Fruit fly (Drosophila melanogaster) whole organism, embryonic: ENCODE data around the gene sff.

Source experiments
- Antp ChIP-seq: fragments of 200-800 bp; sonication (Bioruptor generic); optimal IDR thresholded peaks from 3 replicates; lab custom pipeline; 2016; ENCODE audit warnings: missing biosample characterization, missing genetic modification characterization
- Bdp1 ChIP-seq: fragments of 200-800 bp; sonication (Bioruptor generic); optimal IDR thresholded peaks from 3 replicates; lab custom pipeline; 2016; ENCODE audit warnings: missing biosample characterization, missing genetic modification characterization
- CG10543 ChIP-seq: fragments of 200-800 bp; sonication (Bioruptor generic); optimal IDR thresholded peaks from 3 replicates; lab custom pipeline; 2017; ENCODE audit warnings: missing biosample characterization, mild to moderate bottlenecking, missing genetic modification characterization, moderate library complexity
- CG10654 ChIP-seq: fragments of 200-800 bp; sonication (Bioruptor generic); optimal IDR thresholded peaks from 2 replicates; lab custom pipeline; 2016; ENCODE audit warnings: missing biosample characterization, missing genetic modification characterization
- CG10979 ChIP-seq: fragments of 200-800 bp; sonication (Bioruptor generic); optimal IDR thresholded peaks from 2 replicates; lab custom pipeline; 2018; ENCODE audit warnings: missing biosample characterization, mild to moderate bottlenecking, missing genetic modification characterization, moderate library complexity
- CG11247 ChIP-seq: fragments of 200-800 bp; sonication (Bioruptor generic); IDR thresholded peaks from 2 replicates; pipeline ENCODE4 v1.3.6; 2022; ENCODE audit warnings: missing biosample characterization, missing genetic modification characterization
- CG12104 ChIP-seq: fragments of 200-800 bp; sonication (Bioruptor generic); optimal IDR thresholded peaks from 3 replicates; lab custom pipeline; 2016; ENCODE audit warnings: missing biosample characterization, missing genetic modification characterization
- CG12236 ChIP-seq: fragments of 200-800 bp; sonication (Bioruptor generic); optimal IDR thresholded peaks from 2 replicates; lab custom pipeline; 2016; ENCODE audit warnings: missing biosample characterization, missing genetic modification characterization
- CG12769 ChIP-seq: fragments of 200-800 bp; sonication (Bioruptor generic); optimal IDR thresholded peaks from 2 replicates; lab custom pipeline; 2019; ENCODE audit warnings: missing biosample characterization, mild to moderate bottlenecking, missing genetic modification characterization, moderate library complexity
- CG14014 ChIP-seq: fragments of 200-800 bp; sonication (Bioruptor generic); IDR thresholded peaks from 2 replicates; pipeline ENCODE4 v1.3.6; 2022; ENCODE audit warnings: missing biosample characterization, missing genetic modification characterization
- CG15073 ChIP-seq: fragments of 200-800 bp; sonication (Bioruptor generic); optimal IDR thresholded peaks from 2 replicates; lab custom pipeline; 2016; ENCODE audit warnings: missing biosample characterization, missing genetic modification characterization
- CG15696 ChIP-seq: fragments of 200-800 bp; sonication (Bioruptor generic); optimal IDR thresholded peaks from 2 replicates; lab custom pipeline; 2019; ENCODE audit warnings: missing biosample characterization, mild to moderate bottlenecking, missing genetic modification characterization, moderate library complexity
- CG17568 ChIP-seq: fragments of 200-800 bp; sonication (Bioruptor generic); optimal IDR thresholded peaks from 2 replicates; lab custom pipeline; 2018; ENCODE audit warnings: missing biosample characterization, mild to moderate bottlenecking, missing genetic modification characterization, moderate library complexity
- CG2199 ChIP-seq: fragments of 200-800 bp; sonication (Bioruptor generic); IDR thresholded peaks from 3 replicates; pipeline ENCODE4 v1.3.6; 2022; ENCODE audit warnings: missing biosample characterization, missing genetic modification characterization
- CG5953 ChIP-seq: fragments of 200-800 bp; sonication (Bioruptor generic); IDR thresholded peaks from 2 replicates; pipeline ENCODE4 v1.3.6; 2022; ENCODE audit warnings: missing biosample characterization, missing genetic modification characterization
- CG7357 ChIP-seq: fragments of 200-800 bp; sonication (Bioruptor generic); IDR thresholded peaks from 3 replicates; pipeline ENCODE4 v1.3.6; 2022; ENCODE audit warnings: missing biosample characterization, missing genetic modification characterization
- CG7839 ChIP-seq: fragments of 200-800 bp; sonication (Bioruptor generic); optimal IDR thresholded peaks from 3 replicates; lab custom pipeline; 2018; ENCODE audit warnings: missing biosample characterization, mild to moderate bottlenecking, missing genetic modification characterization, moderate library complexity
- D19B ChIP-seq: fragments of 200-800 bp; sonication (Bioruptor generic); optimal IDR thresholded peaks from 2 replicates; lab custom pipeline; 2017; ENCODE audit warnings: missing biosample characterization, mild to moderate bottlenecking, missing genetic modification characterization
- ERR ChIP-seq: fragments of 200-800 bp; sonication (Bioruptor generic); optimal IDR thresholded peaks from 2 replicates; lab custom pipeline; 2016; ENCODE audit warnings: missing biosample characterization, missing genetic modification characterization
- Gsc ChIP-seq: fragments of 200-800 bp; sonication (Bioruptor generic); IDR thresholded peaks from 2 replicates; pipeline ENCODE4 v1.3.6; 2022; ENCODE audit warnings: missing biosample characterization, missing genetic modification characterization
- HHEX ChIP-seq: fragments of 200-800 bp; sonication (Bioruptor generic); optimal IDR thresholded peaks from 3 replicates; lab custom pipeline; 2017; ENCODE audit warnings: missing biosample characterization, mild to moderate bottlenecking, missing genetic modification characterization, missing genetic modification reagents
- HLH54F ChIP-seq: fragments of 200-800 bp; sonication (Bioruptor generic); optimal IDR thresholded peaks from 3 replicates; lab custom pipeline; 2016; ENCODE audit warnings: missing biosample characterization, missing genetic modification characterization
- Hmr ChIP-seq: fragments of 200-800 bp; sonication (Bioruptor generic); optimal IDR thresholded peaks from 3 replicates; lab custom pipeline; 2017; ENCODE audit warnings: mild to moderate bottlenecking, missing biosample characterization, missing genetic modification reagents, missing genetic modification characterization
- Hsf ChIP-seq: fragments of 200-800 bp; sonication (Bioruptor generic); optimal IDR thresholded peaks from 3 replicates; lab custom pipeline; 2016; ENCODE audit warnings: missing biosample characterization, missing genetic modification characterization
- MTF-1 ChIP-seq: fragments of 200-800 bp; sonication (Bioruptor generic); optimal IDR thresholded peaks from 2 replicates; lab custom pipeline; 2018; ENCODE audit warnings: missing biosample characterization, mild to moderate bottlenecking, missing genetic modification characterization, borderline replicate concordance
- Meics ChIP-seq: fragments of 200-800 bp; sonication (Bioruptor generic); optimal IDR thresholded peaks from 2 replicates; lab custom pipeline; 2017; ENCODE audit warnings: missing biosample characterization, mild to moderate bottlenecking, missing genetic modification characterization
- Nf-YB ChIP-seq: fragments of 200-800 bp; sonication (Bioruptor generic); optimal IDR thresholded peaks from 3 replicates; lab custom pipeline; 2019; ENCODE audit warnings: missing biosample characterization, mild to moderate bottlenecking, missing genetic modification characterization, moderate library complexity
- PHDP ChIP-seq: fragments of 200-800 bp; sonication (Bioruptor generic); optimal IDR thresholded peaks from 3 replicates; lab custom pipeline; 2018; ENCODE audit warnings: missing biosample characterization, mild to moderate bottlenecking, missing genetic modification characterization, moderate library complexity
- ara ChIP-seq: fragments of 200-800 bp; sonication (Bioruptor generic); IDR thresholded peaks from 2 replicates; pipeline ENCODE4 v1.3.6; 2022; ENCODE audit warnings: missing biosample characterization, missing genetic modification characterization
- dimm ChIP-seq: fragments of 200-800 bp; sonication (Bioruptor generic); IDR thresholded peaks from 2 replicates; pipeline ENCODE4 v1.3.6; 2022; ENCODE audit warnings: missing biosample characterization, missing genetic modification characterization
- dmrt99B ChIP-seq: fragments of 200-800 bp; sonication (Bioruptor generic); optimal IDR thresholded peaks from 2 replicates; lab custom pipeline; 2018; ENCODE audit warnings: missing biosample characterization, mild to moderate bottlenecking, missing genetic modification characterization, moderate library complexity
- eyg ChIP-seq: fragments of 200-800 bp; sonication (Bioruptor generic); optimal IDR thresholded peaks from 3 replicates; lab custom pipeline; 2016; ENCODE audit warnings: missing biosample characterization, missing genetic modification characterization
- grn ChIP-seq: fragments of 200-800 bp; sonication (Bioruptor generic); optimal IDR thresholded peaks from 3 replicates; lab custom pipeline; 2017; ENCODE audit warnings: missing biosample characterization, missing genetic modification characterization
- hbn ChIP-seq: fragments of 200-800 bp; sonication (Bioruptor generic); IDR thresholded peaks from 2 replicates; pipeline ENCODE4 v1.3.6; 2022; ENCODE audit warnings: missing biosample characterization, missing genetic modification characterization; ENCODE audit not compliant: partially characterized antibody
- inv ChIP-seq: fragments of 200-800 bp; sonication (Bioruptor generic); IDR thresholded peaks from 2 replicates; pipeline ENCODE4 v1.3.6; 2022; ENCODE audit warnings: missing biosample characterization, missing genetic modification characterization; ENCODE audit not compliant: partially characterized antibody
- odd ChIP-seq: fragments of 200-800 bp; sonication (Bioruptor generic); optimal IDR thresholded peaks from 2 replicates; lab custom pipeline; 2017; ENCODE audit warnings: missing biosample characterization, mild to moderate bottlenecking, missing genetic modification characterization
- p53 ChIP-seq: fragments of 200-800 bp; sonication (Bioruptor generic); optimal IDR thresholded peaks from 2 replicates; lab custom pipeline; 2016; ENCODE audit warnings: missing biosample characterization, missing genetic modification characterization
- pan ChIP-seq, 4 experiments: fragments of >200 bp in 3 of 4; fragments of 200-800 bp in 1 of 4; sonication (Bioruptor generic) in 1 of 4; optimal IDR thresholded peaks in 3 of 4; IDR thresholded peaks in 1 of 4; 2 replicates each; pipeline versions ENCODE4 v1.3.6 to Lab custom; 2017 to 2022; ENCODE audit warnings: missing biosample characterization in 2 of 4, missing genetic modification characterization in 2 of 4, mixed read lengths in 1 of 4
- pnt ChIP-seq: fragments of 200-800 bp; sonication (Bioruptor generic); optimal IDR thresholded peaks from 3 replicates; lab custom pipeline; 2016; ENCODE audit warnings: missing biosample characterization, missing genetic modification characterization
- schlank ChIP-seq: fragments of 200-800 bp; sonication (Bioruptor generic); optimal IDR thresholded peaks from 2 replicates; lab custom pipeline; 2018; ENCODE audit warnings: missing biosample characterization, mild to moderate bottlenecking, missing genetic modification characterization
- seq ChIP-seq: fragments of 200-800 bp; sonication (Bioruptor generic); IDR thresholded peaks from 2 replicates; pipeline ENCODE4 v1.3.6; 2022; ENCODE audit warnings: missing biosample characterization, missing genetic modification characterization
- so ChIP-seq: fragments of 200-800 bp; sonication (Bioruptor generic); IDR thresholded peaks from 3 replicates; pipeline ENCODE4 v1.3.6; 2022; ENCODE audit warnings: missing biosample characterization, missing genetic modification characterization
- stwl ChIP-seq: fragments of 200-800 bp; sonication (Bioruptor generic); optimal IDR thresholded peaks from 3 replicates; lab custom pipeline; 2018; ENCODE audit warnings: missing biosample characterization, mild to moderate bottlenecking, missing genetic modification characterization, moderate library complexity
- tgo ChIP-seq: fragments of 200-800 bp; sonication (Bioruptor generic); IDR thresholded peaks from 3 replicates; pipeline ENCODE4 v1.3.6; 2022; ENCODE audit warnings: missing biosample characterization, missing genetic modification characterization
- tio ChIP-seq: fragments of 200-800 bp; sonication (Bioruptor generic); optimal IDR thresholded peaks from 2 replicates; lab custom pipeline; 2017; ENCODE audit warnings: missing biosample characterization, missing genetic modification characterization, inconsistent platforms
- unpg ChIP-seq: fragments of 200-800 bp; sonication (Bioruptor generic); optimal IDR thresholded peaks from 3 replicates; lab custom pipeline; 2018; ENCODE audit warnings: missing biosample characterization, mild to moderate bottlenecking, missing genetic modification characterization, moderate library complexity
- usp ChIP-seq: fragments of >200 bp; optimal IDR thresholded peaks from 2 replicates; lab custom pipeline; 2017; ENCODE audit warnings: missing biosample characterization, missing genetic modification characterization
- vfl ChIP-seq: fragments of 200-800 bp; sonication (Bioruptor generic); optimal IDR thresholded peaks from 2 replicates; lab custom pipeline; 2016; ENCODE audit warnings: missing biosample characterization, missing genetic modification characterization
- z ChIP-seq: fragments of 200-800 bp; sonication (Bioruptor generic); IDR thresholded peaks from 3 replicates; pipeline ENCODE4 v1.3.6; 2022; ENCODE audit warnings: missing biosample characterization, missing genetic modification characterization
- zen2 ChIP-seq: fragments of 200-800 bp; sonication (Bioruptor generic); IDR thresholded peaks from 3 replicates; pipeline ENCODE4 v1.3.6; 2022; ENCODE audit warnings: missing biosample characterization, missing genetic modification characterization; ENCODE audit not compliant: partially characterized antibody
- zf30C ChIP-seq: fragments of 200-800 bp; sonication (Bioruptor generic); optimal IDR thresholded peaks from 3 replicates; lab custom pipeline; 2018; ENCODE audit warnings: missing biosample characterization, mild to moderate bottlenecking, missing genetic modification characterization

sff gene

DNA sequence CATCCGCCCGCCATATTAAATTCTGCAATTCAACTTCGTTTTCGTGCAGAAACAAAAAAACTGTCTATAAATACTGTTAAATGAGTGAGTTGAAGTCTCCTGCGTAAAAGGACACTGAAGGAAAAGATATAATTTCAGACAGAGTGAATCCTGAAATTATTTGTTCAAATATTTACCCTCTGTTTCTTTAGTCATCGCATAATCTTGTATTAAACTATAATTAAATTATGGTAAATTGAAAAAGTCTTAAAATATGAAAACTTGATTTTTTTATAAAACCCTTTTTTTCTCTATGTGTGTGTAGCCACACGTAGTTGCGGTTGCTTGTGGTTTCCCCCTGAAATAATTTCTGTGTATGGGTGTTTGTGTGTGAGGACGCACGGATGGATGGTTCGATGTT lies 1.3 kb downstream of the sff start (continued):
- TF ChIP-seq CG12104 (GFP tag; lab: Kevin White, UChicago), result no peak
- TF ChIP-seq CG5953 (GFP tag; lab: Robert Waterston, UW), result no peak
- TF ChIP-seq so, result no peak
- TF ChIP-seq CG11247, result no peak
- no peak for TF ChIP-seq CG15696 (tag; lab: Kevin White, UChicago)
- TF ChIP-seq Hmr (GFP tag; lab: Kevin White, UChicago), result peak; percentile 40
- no peak for TF ChIP-seq dimm (GFP tag; lab: Robert Waterston, UW)
- no peak for TF ChIP-seq CG2199 (GFP tag; lab: Robert Waterston, UW)
- no peak for TF ChIP-seq pan (optimal IDR thresholded peaks at IDR 0.05; lab: Kevin White, UChicago)
- TF ChIP-seq pan (GFP tag; optimal IDR thresholded peaks at IDR 0.05 in 1 of 2, IDR thresholded peaks at IDR 0.05 in 1 of 2), result peak in 1 of 2 experiments; percentile 32
- no peak for TF ChIP-seq ara (GFP tag; lab: Robert Waterston, UW)
- TF ChIP-seq CG12236 (GFP tag; lab: Kevin White, UChicago), result no peak
- peak; percentile 22 for TF ChIP-seq Hsf (GFP tag; lab: Kevin White, UChicago)
- no peak for TF ChIP-seq inv
- no peak for TF ChIP-seq zf30C (GFP tag; lab: Kevin White, UChicago)
- no peak for TF ChIP-seq vfl
- no peak for TF ChIP-seq zen2 (GFP tag; lab: Robert Waterston, UW)
- TF ChIP-seq odd, result no peak
- TF ChIP-seq CG10543, result no peak
- TF ChIP-seq CG14014 (GFP tag; lab: Robert Waterston, UW), result 0 out of 2 replicates have a peak, but pooled peaks have one; percentile 57
- no peak for TF ChIP-seq grn (GFP tag; lab: Kevin White, UChicago)
- TF ChIP-seq CG15073 (GFP tag; lab: Kevin White, UChicago), result no peak
- no peak for TF ChIP-seq usp (GFP tag; lab: Kevin White, UChicago)
- TF ChIP-seq HHEX (GFP tag; lab: Kevin White, UChicago), result peak; percentile 24
- 0 out of 2 replicates have a peak, but pooled peaks have one; percentile 29 for TF ChIP-seq seq (GFP tag; lab: Robert Waterston, UW)
- TF ChIP-seq schlank, result no peak
- no peak for TF ChIP-seq HLH54F (GFP tag; lab: Kevin White, UChicago)
- no peak for TF ChIP-seq z (GFP tag; lab: Robert Waterston, UW)
- no peak for TF ChIP-seq stwl (tag; lab: Kevin White, UChicago)
- no peak for TF ChIP-seq CG17568
- TF ChIP-seq CG10979 (tag; lab: Kevin White, UChicago), result peak; percentile 45
- peak; percentile 31; the same call in 1 of the 3 replicates for TF ChIP-seq tgo (GFP tag; lab: Robert Waterston, UW)
- TF ChIP-seq pnt (GFP tag; lab: Kevin White, UChicago), result no peak
- TF ChIP-seq eyg (GFP tag; lab: Kevin White, UChicago), result no peak
- no peak for TF ChIP-seq CG7357
- peak; percentile 63 for TF ChIP-seq CG7839 (tag; lab: Kevin White, UChicago)
- no peak for TF ChIP-seq Bdp1 (GFP tag; lab: Kevin White, UChicago)
- TF ChIP-seq Meics, result peak; percentile 49
- peak; percentile 48 for TF ChIP-seq unpg
- peak; percentile 46 for TF ChIP-seq PHDP
- TF ChIP-seq Antp (GFP tag; lab: Kevin White, UChicago), result no peak
- TF ChIP-seq Nf-YB (GFP tag; lab: Kevin White, UChicago), result peak; percentile 8
- TF ChIP-seq tio (GFP tag; lab: Kevin White, UChicago), result no peak
- TF ChIP-seq ERR (GFP tag; lab: Kevin White, UChicago), result no peak
- no peak for TF ChIP-seq CG12769
- TF ChIP-seq MTF-1, result no peak
- TF ChIP-seq hbn (GFP tag; lab: Robert Waterston, UW), result no peak
- TF ChIP-seq p53 (GFP tag; lab: Kevin White, UChicago), result no peak
- TF ChIP-seq D19B (GFP tag; lab: Kevin White, UChicago), result no peak
- TF ChIP-seq dmrt99B (tag; lab: Kevin White, UChicago), result peak; percentile 70
- no peak for TF ChIP-seq Gsc (GFP tag; lab: Robert Waterston, UW)
- TF ChIP-seq CG10654 (GFP tag; lab: Kevin White, UChicago), result no peak
